Fruit fly (Drosophila melanogaster) whole organism, embryonic: ENCODE data around the gene spirit.
A peak's percentile ranks its signal among the peaks of the same experiment; 100 is the strongest.

Experiments
- Atf-2 ChIP-seq: fragments of 200-800 bp; sonication (Bioruptor generic); optimal IDR thresholded peaks from 2 replicates; lab custom pipeline; 2016; ENCODE audit warnings: missing biosample characterization, missing genetic modification characterization
- B-H1 ChIP-seq: fragments of 200-800 bp; sonication (Bioruptor generic); IDR thresholded peaks from 3 replicates; pipeline ENCODE4 v1.3.6; 2022; ENCODE audit warnings: missing biosample characterization, missing genetic modification characterization
- CG10366 ChIP-seq: fragments of 200-800 bp; sonication (Bioruptor generic); IDR thresholded peaks from 2 replicates; pipeline ENCODE4 v1.3.6; 2022; ENCODE audit warnings: missing biosample characterization, missing genetic modification characterization
- CG10462 ChIP-seq: fragments of 200-800 bp; sonication (Bioruptor generic); optimal IDR thresholded peaks from 2 replicates; lab custom pipeline; 2016; ENCODE audit warnings: missing biosample characterization, missing genetic modification characterization
- CG11247 ChIP-seq: fragments of 200-800 bp; sonication (Bioruptor generic); IDR thresholded peaks from 2 replicates; pipeline ENCODE4 v1.3.6; 2022; ENCODE audit warnings: missing biosample characterization, missing genetic modification characterization
- CG11696 ChIP-seq: fragments of 200-800 bp; sonication (Bioruptor generic); IDR thresholded peaks from 2 replicates; pipeline ENCODE4 v1.3.6; 2022; ENCODE audit warnings: missing biosample characterization, missing genetic modification characterization
- CG11723 ChIP-seq: fragments of 200-800 bp; sonication (Bioruptor generic); optimal IDR thresholded peaks from 2 replicates; lab custom pipeline; 2017; ENCODE audit warnings: missing biosample characterization, mild to moderate bottlenecking, missing genetic modification characterization
- CG12071 ChIP-seq: fragments of 200-800 bp; sonication (Bioruptor generic); optimal IDR thresholded peaks from 3 replicates; lab custom pipeline; 2018; ENCODE audit warnings: missing biosample characterization, mild to moderate bottlenecking, missing genetic modification characterization
- CG13287 ChIP-seq: fragments of 200-800 bp; sonication (Bioruptor generic); IDR thresholded peaks from 2 replicates; pipeline ENCODE4 v1.3.6; 2022; ENCODE audit warnings: missing biosample characterization, missing genetic modification characterization; ENCODE audit not compliant: partially characterized antibody
- CG13296 ChIP-seq: fragments of 200-800 bp; sonication (Bioruptor generic); optimal IDR thresholded peaks from 3 replicates; lab custom pipeline; 2018; ENCODE audit warnings: missing biosample characterization, mild to moderate bottlenecking, missing genetic modification characterization
- CG13894 ChIP-seq: fragments of 200-800 bp; sonication (Bioruptor generic); optimal IDR thresholded peaks from 3 replicates; lab custom pipeline; 2018; ENCODE audit warnings: missing biosample characterization, mild to moderate bottlenecking, missing genetic modification characterization, moderate library complexity
- CG15073 ChIP-seq: fragments of 200-800 bp; sonication (Bioruptor generic); optimal IDR thresholded peaks from 2 replicates; lab custom pipeline; 2016; ENCODE audit warnings: missing biosample characterization, missing genetic modification characterization
- CG1602 ChIP-seq: fragments of 200-800 bp; sonication (Bioruptor generic); optimal IDR thresholded peaks from 3 replicates; lab custom pipeline; 2016; ENCODE audit warnings: missing biosample characterization, missing genetic modification characterization
- CG17186 ChIP-seq: fragments of 200-800 bp; sonication (Bioruptor generic); optimal IDR thresholded peaks from 3 replicates; lab custom pipeline; 2017; ENCODE audit warnings: missing biosample characterization, missing genetic modification reagents, missing genetic modification characterization
- CG17361 ChIP-seq: fragments of 200-800 bp; sonication (Bioruptor generic); IDR thresholded peaks from 3 replicates; pipeline ENCODE4 v1.3.6; 2022; ENCODE audit warnings: missing biosample characterization, missing genetic modification characterization
- CG2889 ChIP-seq: fragments of 200-800 bp; sonication (Bioruptor generic); IDR thresholded peaks from 3 replicates; pipeline ENCODE4 v1.3.6; 2022; ENCODE audit warnings: missing biosample characterization, missing genetic modification characterization
- CG30431 ChIP-seq: fragments of 200-800 bp; sonication (Bioruptor generic); optimal IDR thresholded peaks from 2 replicates; lab custom pipeline; 2017; ENCODE audit warnings: missing biosample characterization, missing genetic modification characterization
- CG32767 ChIP-seq: fragments of 200-800 bp; sonication (Bioruptor generic); IDR thresholded peaks from 2 replicates; pipeline ENCODE4 v1.3.6; 2022; ENCODE audit warnings: missing biosample characterization, missing genetic modification characterization
- CG3995 ChIP-seq: fragments of 200-800 bp; sonication (Bioruptor generic); optimal IDR thresholded peaks from 3 replicates; lab custom pipeline; 2016; ENCODE audit warnings: missing biosample characterization, missing genetic modification characterization
- CG5245 ChIP-seq: fragments of 200-800 bp; sonication (Bioruptor generic); optimal IDR thresholded peaks from 3 replicates; lab custom pipeline; 2016; ENCODE audit warnings: missing biosample characterization, missing genetic modification characterization
- CG6791 ChIP-seq: fragments of 200-800 bp; sonication (Bioruptor generic); IDR thresholded peaks from 3 replicates; pipeline ENCODE4 v1.3.6; 2022; ENCODE audit warnings: missing biosample characterization, missing genetic modification characterization; ENCODE audit not compliant: partially characterized antibody
- CG7372 ChIP-seq: fragments of 200-800 bp; sonication (Bioruptor generic); IDR thresholded peaks from 2 replicates; pipeline ENCODE4 v1.3.6; 2022; ENCODE audit warnings: missing biosample characterization, missing genetic modification characterization
- CG7556 ChIP-seq: fragments of 200-800 bp; sonication (Bioruptor generic); optimal IDR thresholded peaks from 2 replicates; lab custom pipeline; 2017; ENCODE audit warnings: missing biosample characterization, mild to moderate bottlenecking, missing genetic modification characterization
- CG7839 ChIP-seq: fragments of 200-800 bp; sonication (Bioruptor generic); optimal IDR thresholded peaks from 3 replicates; lab custom pipeline; 2018; ENCODE audit warnings: missing biosample characterization, mild to moderate bottlenecking, missing genetic modification characterization, moderate library complexity
- CG7928 ChIP-seq: fragments of 200-800 bp; sonication (Bioruptor generic); optimal IDR thresholded peaks from 2 replicates; lab custom pipeline; 2017; ENCODE audit warnings: missing biosample characterization, mild to moderate bottlenecking, missing genetic modification characterization
- CG8944 ChIP-seq: fragments of 200-800 bp; sonication (Bioruptor generic); optimal IDR thresholded peaks from 3 replicates; lab custom pipeline; 2016; ENCODE audit warnings: missing biosample characterization, missing genetic modification characterization
- CG9215 ChIP-seq: fragments of 200-800 bp; sonication (Bioruptor generic); IDR thresholded peaks from 2 replicates; pipeline ENCODE4 v1.3.6; 2022; ENCODE audit warnings: missing biosample characterization, missing genetic modification characterization
- CG9727 ChIP-seq: fragments of 200-800 bp; sonication (Bioruptor generic); optimal IDR thresholded peaks from 3 replicates; lab custom pipeline; 2017; ENCODE audit warnings: missing biosample characterization, mild to moderate bottlenecking, missing genetic modification characterization
- CG9817 ChIP-seq: fragments of 200-800 bp; sonication (Bioruptor generic); optimal IDR thresholded peaks from 2 replicates; lab custom pipeline; 2018; ENCODE audit warnings: missing biosample characterization, mild to moderate bottlenecking, missing genetic modification characterization, moderate library complexity
- Deaf1 ChIP-seq: fragments of 200-800 bp; optimal IDR thresholded peaks from 3 replicates; lab custom pipeline; 2019; ENCODE audit warnings: missing biosample characterization, mild to moderate bottlenecking, missing genetic modification characterization, moderate library complexity
- Optix ChIP-seq: fragments of 200-800 bp; sonication (Bioruptor generic); IDR thresholded peaks from 3 replicates; pipeline ENCODE4 v1.3.6; 2022; ENCODE audit warnings: missing biosample characterization, missing genetic modification characterization
- PHDP ChIP-seq: fragments of 200-800 bp; sonication (Bioruptor generic); optimal IDR thresholded peaks from 3 replicates; lab custom pipeline; 2018; ENCODE audit warnings: missing biosample characterization, mild to moderate bottlenecking, missing genetic modification characterization, moderate library complexity
- Ptx1 ChIP-seq: fragments of 200-800 bp; sonication (Bioruptor generic); IDR thresholded peaks from 2 replicates; pipeline ENCODE4 v1.3.6; 2022; ENCODE audit warnings: missing biosample characterization, missing genetic modification characterization
- Sox100B ChIP-seq: fragments of 200-800 bp; sonication (Bioruptor generic); optimal IDR thresholded peaks from 3 replicates; lab custom pipeline; 2018; ENCODE audit warnings: missing biosample characterization, mild to moderate bottlenecking, missing genetic modification characterization
- Sry-β ChIP-seq: fragments of 200-800 bp; sonication (Bioruptor generic); optimal IDR thresholded peaks from 2 replicates; lab custom pipeline; 2018; ENCODE audit warnings: missing biosample characterization, mild to moderate bottlenecking, missing genetic modification characterization, moderate library complexity
- Ssrp ChIP-seq: fragments of 200-800 bp; sonication (Bioruptor generic); optimal IDR thresholded peaks from 2 replicates; lab custom pipeline; 2018; ENCODE audit warnings: missing biosample characterization, mild to moderate bottlenecking, missing genetic modification characterization, moderate library complexity
- Taf1 ChIP-seq: fragments of 200-800 bp; sonication (Bioruptor generic); IDR thresholded peaks from 2 replicates; pipeline ENCODE4 v1.3.6; 2022; ENCODE audit warnings: missing biosample characterization, missing genetic modification characterization
- Xbp1 ChIP-seq: fragments of 200-800 bp; sonication (Bioruptor generic); optimal IDR thresholded peaks from 3 replicates; lab custom pipeline; 2016; ENCODE audit warnings: missing biosample characterization, mild to moderate bottlenecking, missing genetic modification characterization
- ac ChIP-seq: fragments of 200-800 bp; sonication (Bioruptor generic); optimal IDR thresholded peaks from 3 replicates; lab custom pipeline; 2017; ENCODE audit warnings: missing biosample characterization, mild to moderate bottlenecking, missing genetic modification characterization
- bowl ChIP-seq: fragments of 200-800 bp; sonication (Bioruptor generic); IDR thresholded peaks from 2 replicates; pipeline ENCODE4 v1.3.6; 2022; ENCODE audit warnings: missing biosample characterization, missing genetic modification characterization
- br ChIP-seq: fragments of >200 bp; optimal IDR thresholded peaks from 2 replicates; lab custom pipeline; 2017
- cas ChIP-seq: fragments of 200-800 bp; sonication (Bioruptor generic); IDR thresholded peaks from 2 replicates; pipeline ENCODE4 v1.3.6; 2022; ENCODE audit warnings: missing biosample characterization, missing genetic modification characterization
- chm ChIP-seq: fragments of 200-800 bp; sonication (Bioruptor generic); IDR thresholded peaks from 2 replicates; pipeline ENCODE4 v1.3.6; 2022; ENCODE audit warnings: missing biosample characterization, missing genetic modification characterization
- danr ChIP-seq: fragments of 200-800 bp; sonication (Bioruptor generic); IDR thresholded peaks from 2 replicates; pipeline ENCODE4 v1.3.6; 2022; ENCODE audit warnings: missing biosample characterization, missing genetic modification characterization
- ems ChIP-seq: fragments of 200-800 bp; sonication (Bioruptor generic); optimal IDR thresholded peaks from 3 replicates; lab custom pipeline; 2016; ENCODE audit warnings: missing biosample characterization, missing genetic modification characterization
- ewg ChIP-seq: fragments of 200-800 bp; sonication (Bioruptor generic); optimal IDR thresholded peaks from 3 replicates; lab custom pipeline; 2017; ENCODE audit warnings: mild to moderate bottlenecking, missing biosample characterization, missing genetic modification reagents, missing genetic modification characterization
- grau ChIP-seq: fragments of 200-800 bp; optimal IDR thresholded peaks from 3 replicates; lab custom pipeline; 2019; ENCODE audit warnings: missing biosample characterization, mild to moderate bottlenecking, missing genetic modification characterization, moderate library complexity
- mirr ChIP-seq: fragments of 200-800 bp; sonication (Bioruptor generic); optimal IDR thresholded peaks from 3 replicates; lab custom pipeline; 2018; ENCODE audit warnings: missing biosample characterization, mild to moderate bottlenecking, missing genetic modification characterization
- sd ChIP-seq: fragments of 200-800 bp; sonication (Bioruptor generic); optimal IDR thresholded peaks from 3 replicates; lab custom pipeline; 2018; ENCODE audit warnings: missing biosample characterization, mild to moderate bottlenecking, missing genetic modification characterization, moderate library complexity
- so ChIP-seq: fragments of 200-800 bp; sonication (Bioruptor generic); IDR thresholded peaks from 3 replicates; pipeline ENCODE4 v1.3.6; 2022; ENCODE audit warnings: missing biosample characterization, missing genetic modification characterization
- sug ChIP-seq: fragments of 200-800 bp; optimal IDR thresholded peaks from 2 replicates; lab custom pipeline; 2019; ENCODE audit warnings: missing biosample characterization, mild to moderate bottlenecking, missing genetic modification characterization, moderate library complexity
- zen ChIP-seq: fragments of 200-800 bp; sonication (Bioruptor generic); optimal IDR thresholded peaks from 3 replicates; lab custom pipeline; 2018; ENCODE audit warnings: missing biosample characterization, mild to moderate bottlenecking, missing genetic modification characterization, moderate library complexity

The spirit gene

DNA sequence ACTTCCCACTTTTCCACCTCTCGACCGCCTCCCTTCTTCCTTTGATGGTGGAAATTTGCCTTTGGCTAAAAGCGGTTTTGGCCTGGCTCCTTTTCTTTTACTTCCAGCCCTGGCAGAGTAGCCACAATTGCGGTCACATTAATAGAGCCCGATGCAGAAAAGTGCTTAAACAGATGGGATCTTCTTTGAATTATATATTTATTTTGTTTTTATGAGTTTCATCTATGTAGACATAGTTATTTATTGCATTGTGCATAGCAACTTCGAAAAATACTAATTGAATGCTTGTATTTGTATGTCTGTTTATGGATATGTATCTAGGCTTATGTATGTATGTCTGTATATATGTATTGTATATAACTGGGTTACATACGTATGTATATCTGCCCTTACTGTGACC is 31.4 kb downstream of the spirit start (continued):
- TF ChIP-seq Sry-β (GFP tag; lab: Kevin White, UChicago) = no peak
- TF ChIP-seq Deaf1 = peak; percentile 39
- no peak for TF ChIP-seq Taf1 (GFP tag; lab: Robert Waterston, UW)
- TF ChIP-seq CG12071 (GFP tag; lab: Kevin White, UChicago) = peak; percentile 42
- no peak for TF ChIP-seq CG30431 (GFP tag; lab: Kevin White, UChicago)
- TF ChIP-seq CG7556 (GFP tag; lab: Kevin White, UChicago) = peak; percentile 69
- peak; percentile 16 for TF ChIP-seq Sox100B (GFP tag; lab: Kevin White, UChicago)
- TF ChIP-seq danr (GFP tag; lab: Robert Waterston, UW) = peak; percentile 45; the same call in 1 of the 2 replicates
- TF ChIP-seq sd = no peak
- TF ChIP-seq CG7839 = peak; percentile 77
- TF ChIP-seq CG11696 (GFP tag; lab: Robert Waterston, UW) = peak; percentile 72
- TF ChIP-seq CG9817 = peak; percentile 56
- peak; percentile 44 for TF ChIP-seq CG13296
- peak; percentile 24 for TF ChIP-seq CG7928 (GFP tag; lab: Kevin White, UChicago)
- TF ChIP-seq CG9215 = 0 out of 2 replicates have a peak, but pooled peaks have one; percentile 30
- no peak for TF ChIP-seq br (lab: Kevin White, UChicago)
- TF ChIP-seq CG1602 = no peak
- no peak for TF ChIP-seq mirr (GFP tag; lab: Kevin White, UChicago)
- TF ChIP-seq so = no peak
- no peak for TF ChIP-seq chm (GFP tag; lab: Robert Waterston, UW)
- TF ChIP-seq Ptx1 = peak; percentile 53
- TF ChIP-seq CG15073 (GFP tag; lab: Kevin White, UChicago) = no peak
- TF ChIP-seq ac (GFP tag; lab: Kevin White, UChicago) = no peak
- no peak for TF ChIP-seq zen (tag; lab: Kevin White, UChicago)
- peak; percentile 4 for TF ChIP-seq ewg (GFP tag; lab: Kevin White, UChicago)
- peak; percentile 26 for TF ChIP-seq CG5245 (GFP tag; lab: Kevin White, UChicago)
- TF ChIP-seq ems (GFP tag; lab: Kevin White, UChicago) = no peak
- TF ChIP-seq CG8944 (GFP tag; lab: Kevin White, UChicago) = no peak
- no peak for TF ChIP-seq CG11723
- TF ChIP-seq cas (GFP tag; lab: Robert Waterston, UW) = no peak
- TF ChIP-seq CG13287 (GFP tag; lab: Robert Waterston, UW) = no peak
- TF ChIP-seq CG13894 = peak; percentile 67
- TF ChIP-seq bowl (GFP tag; lab: Robert Waterston, UW) = no peak
- TF ChIP-seq Optix (GFP tag; lab: Robert Waterston, UW) = no peak
- TF ChIP-seq sug (tag; lab: Kevin White, UChicago) = peak; percentile 38
- no peak for TF ChIP-seq CG10462
- TF ChIP-seq Xbp1 (GFP tag; lab: Kevin White, UChicago) = peak; percentile 36
- TF ChIP-seq CG32767 = no peak
- TF ChIP-seq Ssrp (tag; lab: Kevin White, UChicago) = peak; percentile 36
- TF ChIP-seq CG6791 (GFP tag; lab: Robert Waterston, UW) = no peak
- TF ChIP-seq Atf-2 = no peak
- no peak for TF ChIP-seq CG17186 (GFP tag; lab: Kevin White, UChicago)
- TF ChIP-seq CG9727 (GFP tag; lab: Kevin White, UChicago) = peak; percentile 30
- 0 out of 2 replicates have a peak, but pooled peaks have one; percentile 14 for TF ChIP-seq CG7372 (GFP tag; lab: Robert Waterston, UW)
- peak; percentile 56 for TF ChIP-seq CG10366 (GFP tag; lab: Robert Waterston, UW)
- 0 out of 3 replicates have a peak, but pooled peaks have one; percentile 31 for TF ChIP-seq CG17361 (GFP tag; lab: Robert Waterston, UW)
- TF ChIP-seq grau = peak; percentile 76
- TF ChIP-seq CG2889 = no peak
- peak; percentile 70 for TF ChIP-seq PHDP (tag; lab: Kevin White, UChicago)
- TF ChIP-seq CG11247 (GFP tag; lab: Robert Waterston, UW) = peak; percentile 36; the same call in 1 of the 2 replicates
- peak; percentile 26; the same call in 1 of the 3 replicates for TF ChIP-seq B-H1 (GFP tag; lab: Robert Waterston, UW)
- TF ChIP-seq CG3995 = no peak
